Worm (Caenorhabditis elegans): Measurements from ENCODE around the gene C07E3.4.

Gene C07E3.4

DNA sequence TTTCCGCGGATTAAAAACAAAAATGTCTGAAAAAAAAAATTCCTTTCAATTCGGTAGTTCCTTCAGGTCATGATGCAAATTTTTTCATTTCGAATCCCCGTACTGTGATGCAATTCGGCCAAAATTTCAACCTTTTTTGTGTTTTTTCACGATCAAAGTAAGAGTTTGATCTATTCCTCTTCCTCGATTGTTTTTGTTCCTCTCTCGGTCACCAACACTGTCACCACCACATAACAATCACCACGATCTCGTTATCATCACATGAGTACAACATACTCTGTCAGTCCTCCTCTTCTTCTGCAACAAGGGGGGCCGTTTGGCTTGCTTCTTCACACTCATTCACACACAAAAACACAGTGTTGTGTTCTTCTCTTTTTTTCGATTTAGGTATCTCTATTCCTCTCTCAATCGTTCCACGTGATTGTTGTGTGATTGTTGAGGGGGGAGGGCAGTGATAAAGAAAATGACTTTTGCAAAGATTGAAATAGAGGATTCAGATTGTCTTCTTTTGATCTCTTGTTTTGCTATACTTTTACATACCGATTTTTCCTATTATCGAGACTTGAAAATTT lies 29.7 kb downstream of the C07E3.4 start (continued):
- peak; percentile 68 for TF ChIP-seq snu-23 (GFP tag; optimal IDR thresholded peaks at IDR 0.05)
- peak; percentile 55 for TF ChIP-seq nhr-90 (tag; optimal IDR thresholded peaks at IDR 0.05; ENCODE audit: poor library complexity)

DNA sequence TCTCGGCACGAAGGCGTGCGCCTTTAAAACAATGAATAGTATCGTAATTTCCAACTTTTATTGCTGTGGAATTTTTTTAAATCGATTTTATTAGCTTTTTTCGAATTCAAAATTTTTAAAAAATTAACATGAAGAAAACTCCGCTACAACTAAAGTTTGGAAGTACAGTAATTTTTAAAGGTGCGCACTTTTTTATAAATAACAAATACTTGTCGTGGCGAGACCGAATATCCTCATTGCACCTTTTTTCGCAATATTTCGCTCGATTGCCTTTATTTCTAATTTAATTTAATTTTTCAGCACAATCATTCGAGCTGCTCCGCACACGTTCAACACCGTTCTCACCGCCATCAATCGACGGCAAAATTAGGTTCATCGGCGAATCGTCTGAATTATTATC lies 30.3 kb downstream of the C07E3.4 start, which contains the start of the genes T09F3.2 and T09F3.7:
TSS of gene T09F3.2 (plus strand) at position 301 of the 400 bp plus-strand sequence.
TSS of gene T09F3.7 (plus strand) at position 315 of the 400 bp plus-strand sequence.
- TF ChIP-seq nhr-76 (tag; optimal IDR thresholded peaks at IDR 0.05), result no peak
- no peak for TF ChIP-seq isw-1 (GFP tag; IDR thresholded peaks at IDR 0.05)

DNA sequence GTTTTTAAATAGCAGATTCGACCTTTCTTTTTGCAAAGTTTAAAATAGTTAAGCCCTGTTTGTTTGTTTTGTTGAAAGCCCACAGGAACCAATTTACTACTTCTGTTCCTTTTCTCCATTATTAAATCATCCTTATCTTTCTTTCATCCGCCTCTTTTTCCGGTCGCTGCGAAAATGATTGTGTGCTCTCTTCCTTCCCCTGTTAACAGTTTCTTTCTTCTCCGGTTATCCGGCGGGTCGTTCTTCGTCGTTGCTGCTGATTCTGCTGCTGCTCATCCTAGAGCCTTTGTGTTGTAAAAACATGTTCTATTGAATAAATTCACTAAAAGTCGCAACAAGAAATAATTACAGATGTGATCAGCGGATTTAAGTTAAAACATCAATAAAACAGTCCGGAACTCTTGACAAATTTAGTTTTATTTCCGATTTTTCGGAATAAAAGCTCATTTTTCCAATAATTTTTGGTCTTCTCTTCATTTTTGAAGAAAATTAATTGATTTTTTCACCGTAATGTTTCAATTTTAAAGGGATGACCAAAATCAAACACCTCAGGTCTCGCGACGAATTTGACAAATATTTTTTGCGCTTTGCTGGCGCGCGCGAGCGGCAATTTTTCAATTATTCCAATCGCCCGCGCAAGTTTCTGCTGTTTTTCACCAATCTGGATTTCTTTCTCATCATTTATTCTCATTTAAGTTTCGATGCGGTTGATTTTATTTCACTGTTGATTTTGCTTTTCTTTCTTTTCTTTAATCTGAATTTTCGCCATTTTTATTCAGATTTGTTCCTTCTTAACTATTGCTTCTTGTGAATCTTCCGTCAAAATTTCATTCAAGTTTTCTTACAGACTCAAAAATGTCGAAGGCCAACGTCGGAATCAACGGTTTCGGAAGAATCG lies 32.9 kb downstream of the C07E3.4 start, which contains the start of gene gpd-1:
TSS of gene gpd-1 (plus strand) at position 848 of the 898 bp plus-strand sequence.
- TF ChIP-seq elt-2 (tag; optimal IDR thresholded peaks at IDR 0.05) (peak; percentile 20), hlh-4 (tag; optimal IDR thresholded peaks at IDR 0.05) (no peak), efl-1 (optimal IDR thresholded peaks at IDR 0.05) (no peak), efl-1 (GFP tag; optimal IDR thresholded peaks at IDR 0.05 in 1 of 2) (peak in 1 of 2 experiments; percentile 78)

DNA sequence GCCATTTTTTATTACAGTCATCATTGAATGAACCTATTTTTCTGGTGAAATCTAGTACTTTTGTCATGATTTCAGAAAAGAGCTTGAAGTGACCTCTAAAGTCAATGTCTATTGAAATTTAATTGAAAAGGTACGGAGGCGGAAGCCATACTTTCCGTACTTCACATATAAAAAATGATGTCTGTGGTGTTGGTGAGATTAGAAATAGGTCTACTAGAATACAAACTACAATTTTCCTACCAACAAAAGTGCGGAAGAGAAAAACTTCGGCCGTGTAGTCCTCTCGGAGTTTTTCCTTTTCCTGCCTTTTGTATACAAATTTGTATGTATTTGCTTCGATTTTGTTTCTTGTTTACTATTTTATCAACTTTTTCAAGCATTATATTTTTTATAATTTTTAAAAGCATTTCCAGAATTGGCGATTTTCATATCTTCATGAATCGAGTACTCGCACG lies 34.7 kb downstream of the C07E3.4 start, which contains the start of gene T09F3.4:
TSS of gene T09F3.4 (plus strand) at position 405 of the 455 bp plus-strand sequence.
- TF ChIP-seq vab-15 (tag; optimal IDR thresholded peaks at IDR 0.05) (no peak), mep-1 (tag; optimal IDR thresholded peaks at IDR 0.05) (peak; percentile 72), blmp-1 (tag; optimal IDR thresholded peaks at IDR 0.05) (peak; percentile 58), nhr-11 (tag; optimal IDR thresholded peaks at IDR 0.05) (no peak), sox-4 (tag; optimal IDR thresholded peaks at IDR 0.05) (peak; percentile 84), unc-30 (tag; optimal IDR thresholded peaks at IDR 0.05) (no peak), C34B4.2 (tag; optimal IDR thresholded peaks at IDR 0.05) (no peak), ceh-88 (GFP tag; IDR thresholded peaks at IDR 0.05) (no peak), snpc-4 (tag; optimal IDR thresholded peaks at IDR 0.05) (peak; percentile 37), fos-1 (tag; optimal IDR thresholded peaks at IDR 0.05) (no peak), nhr-19 (GFP tag; conservative IDR thresholded peaks at IDR 0.05) (peak; percentile 75), ceh-8 (GFP tag; optimal IDR thresholded peaks at IDR 0.05) (no peak), efl-1 (optimal IDR thresholded peaks at IDR 0.05) (peak; percentile 58 to 66), efl-1 (GFP tag; optimal IDR thresholded peaks at IDR 0.05 in 1 of 2) (peak; percentile 59 to 95), tbx-2 (tag; optimal IDR thresholded peaks at IDR 0.05) (peak; percentile 82), xbp-1 (tag; optimal IDR thresholded peaks at IDR 0.05) (peak; percentile 78), Y116A8C.19 (tag; optimal IDR thresholded peaks at IDR 0.05; ENCODE audit: borderline replicate concordance) (peak; percentile 33), snu-23 (GFP tag; optimal IDR thresholded peaks at IDR 0.05) (peak; percentile 79), sup-37 (GFP tag; optimal IDR thresholded peaks at IDR 0.05) (no peak), mdl-1 (tag; optimal IDR thresholded peaks at IDR 0.05) (no peak), rnt-1 (tag; optimal IDR thresholded peaks at IDR 0.05) (peak; percentile 96), nhr-76 (tag; optimal IDR thresholded peaks at IDR 0.05) (no peak), mef-2 (tag; optimal IDR thresholded peaks at IDR 0.05) (no peak), aly-2 (tag; optimal IDR thresholded peaks at IDR 0.05) (no peak), hlh-4 (tag; optimal IDR thresholded peaks at IDR 0.05) (peak; percentile 42), egl-13 (tag; optimal IDR thresholded peaks at IDR 0.05) (peak; percentile 68), lin-15B (tag; optimal IDR thresholded peaks at IDR 0.05) (peak; percentile 28), nhr-77 (tag; optimal IDR thresholded peaks at IDR 0.05) (no peak), elt-2 (tag; optimal IDR thresholded peaks at IDR 0.05) (peak; percentile 56), lin-14 (GFP tag; optimal IDR thresholded peaks at IDR 0.05) (peak; percentile 71), nhr-20 (tag; optimal IDR thresholded peaks at IDR 0.05) (peak; percentile 92), fkh-10 (GFP tag; optimal IDR thresholded peaks at IDR 0.05) (peak; percentile 21), ceh-63 (GFP tag; optimal IDR thresholded peaks at IDR 0.05) (no peak), ztf-4 (tag; optimal IDR thresholded peaks at IDR 0.05) (peak; percentile 0), nhr-28 (tag; optimal IDR thresholded peaks at IDR 0.05) (no peak), C16A3.4 (tag; optimal IDR thresholded peaks at IDR 0.05) (peak; percentile 38), ceh-90 (tag; optimal IDR thresholded peaks at IDR 0.05) (peak; percentile 86), nhr-90 (tag; optimal IDR thresholded peaks at IDR 0.05; ENCODE audit: poor library complexity) (peak; percentile 82), jun-1 (tag; optimal IDR thresholded peaks at IDR 0.05) (no peak), C04F5.9 (tag; optimal IDR thresholded peaks at IDR 0.05) (peak; percentile 74), lir-3 (tag; optimal IDR thresholded peaks at IDR 0.05; ENCODE audit: poor library complexity) (peak; percentile 92)

Measured in whole organism, L1 larva.